Worm (Caenorhabditis elegans) whole organism, L3 larva: ENCODE measurements around the gene exp-1.

Source experiments
- R02D3.7 ChIP-seq: fragments of 150-350 bp; optimal IDR thresholded peaks from 2 replicates; lab custom pipeline; 2014; ENCODE audit warnings: missing biosample characterization, missing genetic modification characterization
- aly-2 ChIP-seq: fragments of 150-350 bp; optimal IDR thresholded peaks from 2 replicates; lab custom pipeline; 2014; ENCODE audit warnings: missing biosample characterization, missing genetic modification characterization
- ceh-16 ChIP-seq: sonication (generic microtip); optimal IDR thresholded peaks from 2 replicates; lab custom pipeline; 2017; ENCODE audit warnings: missing biosample characterization, missing genetic modification characterization
- ceh-82 ChIP-seq: fragments of 150-350 bp; optimal IDR thresholded peaks from 2 replicates; lab custom pipeline; 2014; ENCODE audit warnings: missing biosample characterization, missing genetic modification characterization
- daf-12 ChIP-seq: fragments of 150-350 bp; optimal IDR thresholded peaks from 2 replicates; lab custom pipeline; 2014; ENCODE audit warnings: missing biosample characterization, missing genetic modification reagents, missing genetic modification characterization
- egl-5 ChIP-seq: fragments of 150-350 bp; optimal IDR thresholded peaks from 2 replicates; lab custom pipeline; 2017; ENCODE audit warnings: missing biosample characterization, missing genetic modification reagents, missing genetic modification characterization, inconsistent platforms
- elt-1 ChIP-seq: fragments of 150-350 bp; optimal IDR thresholded peaks from 2 replicates; lab custom pipeline; 2014; ENCODE audit warnings: missing biosample characterization, missing genetic modification characterization
- elt-2 ChIP-seq: sonication (generic microtip); optimal IDR thresholded peaks from 2 replicates; lab custom pipeline; 2016; ENCODE audit warnings: missing genetic modification reagents, mild to moderate bottlenecking, missing genetic modification characterization, missing compliant biosample characterization
- elt-3 ChIP-seq, 3 experiments: fragments of 150-350 bp in 1 of 3; sonication (generic microtip) in 2 of 3; optimal IDR thresholded peaks; 2 replicates in 2 of 3; 4 replicates in 1 of 3; lab custom pipeline; 2014 to 2017; ENCODE audit warnings: missing biosample characterization in 3 of 3, missing genetic modification characterization in 3 of 3
- eor-1 ChIP-seq, 2 experiments: fragments of 150-350 bp; optimal IDR thresholded peaks; 2 replicates each; lab custom pipeline; 2014 to 2018; ENCODE audit warnings: missing biosample characterization in 2 of 2, missing genetic modification characterization in 2 of 2
- fkh-10 ChIP-seq: sonication (generic microtip); optimal IDR thresholded peaks from 2 replicates; lab custom pipeline; 2017; ENCODE audit warnings: missing biosample characterization, missing genetic modification reagents, missing genetic modification characterization
- fkh-2 ChIP-seq: fragments of 150-350 bp; optimal IDR thresholded peaks from 2 replicates; lab custom pipeline; 2014; ENCODE audit warnings: missing biosample characterization, missing genetic modification reagents, missing genetic modification characterization
- fos-1 ChIP-seq: fragments of 150-350 bp; optimal IDR thresholded peaks from 2 replicates; lab custom pipeline; 2014; ENCODE audit warnings: missing biosample characterization, missing genetic modification characterization
- hmg-11 ChIP-seq: sonication (generic microtip); optimal IDR thresholded peaks from 2 replicates; lab custom pipeline; 2016; ENCODE audit warnings: missing genetic modification characterization, missing compliant biosample characterization
- jun-1 ChIP-seq: fragments of 150-350 bp; optimal IDR thresholded peaks from 2 replicates; lab custom pipeline; 2014; ENCODE audit warnings: missing biosample characterization, missing genetic modification reagents, missing genetic modification characterization
- lin-15B ChIP-seq: fragments of 150-350 bp; optimal IDR thresholded peaks from 2 replicates; lab custom pipeline; 2014; ENCODE audit warnings: missing biosample characterization, missing genetic modification characterization
- lin-39 ChIP-seq: fragments of 150-350 bp; optimal IDR thresholded peaks from 2 replicates; lab custom pipeline; 2018; ENCODE audit warnings: missing biosample characterization, missing genetic modification reagents, missing genetic modification characterization
- lsy-12 ChIP-seq: sonication (generic microtip); optimal IDR thresholded peaks from 2 replicates; lab custom pipeline; 2016; ENCODE audit warnings: mild to moderate bottlenecking, missing genetic modification characterization, missing compliant biosample characterization
- mml-1 ChIP-seq: fragments of 150-350 bp; sonication (generic microtip); optimal IDR thresholded peaks from 3 replicates; lab custom pipeline; 2014; ENCODE audit warnings: missing biosample characterization, missing genetic modification characterization
- nfya-1 ChIP-seq: sonication (generic microtip); optimal IDR thresholded peaks from 2 replicates; lab custom pipeline; 2017; ENCODE audit warnings: missing genetic modification characterization, mild to moderate bottlenecking, missing compliant biosample characterization, antibody characterized with exemption, moderate library complexity; ENCODE audit not compliant: insufficient read depth
- nhr-11 ChIP-seq: fragments of 150-350 bp; optimal IDR thresholded peaks from 2 replicates; lab custom pipeline; 2014; ENCODE audit warnings: missing biosample characterization, missing genetic modification characterization
- nhr-12 ChIP-seq: fragments of 150-350 bp; optimal IDR thresholded peaks from 2 replicates; lab custom pipeline; 2014; ENCODE audit warnings: missing biosample characterization, missing genetic modification characterization
- nhr-237 ChIP-seq: fragments of 150-350 bp; optimal IDR thresholded peaks from 2 replicates; lab custom pipeline; 2014; ENCODE audit warnings: missing biosample characterization, missing genetic modification characterization
- nhr-25 ChIP-seq: sonication (generic microtip); optimal IDR thresholded peaks from 2 replicates; lab custom pipeline; 2017; ENCODE audit warnings: missing biosample characterization, missing genetic modification characterization
- nhr-28 ChIP-seq: fragments of 150-350 bp; optimal IDR thresholded peaks from 2 replicates; lab custom pipeline; 2014; ENCODE audit warnings: missing biosample characterization, missing genetic modification characterization
- nhr-43 ChIP-seq: sonication (generic microtip); optimal IDR thresholded peaks from 2 replicates; lab custom pipeline; 2016; ENCODE audit warnings: mild to moderate bottlenecking, missing genetic modification characterization, missing compliant biosample characterization; ENCODE audit not compliant: poor library complexity, severe bottlenecking
- nhr-67 ChIP-seq: fragments of 150-350 bp; optimal IDR thresholded peaks from 2 replicates; lab custom pipeline; 2014; ENCODE audit warnings: missing biosample characterization, missing genetic modification characterization
- pha-4 ChIP-seq: fragments of 150-350 bp; optimal IDR thresholded peaks from 2 replicates; lab custom pipeline; 2014; ENCODE audit warnings: missing biosample characterization, missing genetic modification reagents, missing genetic modification characterization
- pqm-1 ChIP-seq: fragments of 150-350 bp; optimal IDR thresholded peaks from 2 replicates; lab custom pipeline; 2017; ENCODE audit warnings: missing biosample characterization, missing genetic modification characterization, inconsistent platforms
- snpc-4 ChIP-seq: fragments of 150-350 bp; optimal IDR thresholded peaks from 2 replicates; lab custom pipeline; 2014; ENCODE audit warnings: missing biosample characterization, missing genetic modification characterization
- unc-39 ChIP-seq: sonication (generic microtip); optimal IDR thresholded peaks from 4 replicates; lab custom pipeline; 2017; ENCODE audit warnings: missing biosample characterization, missing genetic modification characterization
- zag-1 ChIP-seq: fragments of 150-350 bp; optimal IDR thresholded peaks from 2 replicates; lab custom pipeline; 2014; ENCODE audit warnings: missing biosample characterization, missing genetic modification characterization
- ztf-11 ChIP-seq: fragments of 150-350 bp; optimal IDR thresholded peaks from 2 replicates; lab custom pipeline; 2014; ENCODE audit warnings: missing biosample characterization, missing genetic modification characterization
- ztf-4 ChIP-seq: fragments of 150-350 bp; optimal IDR thresholded peaks from 2 replicates; lab custom pipeline; 2014; ENCODE audit warnings: missing biosample characterization, missing genetic modification characterization

exp-1 gene

DNA sequence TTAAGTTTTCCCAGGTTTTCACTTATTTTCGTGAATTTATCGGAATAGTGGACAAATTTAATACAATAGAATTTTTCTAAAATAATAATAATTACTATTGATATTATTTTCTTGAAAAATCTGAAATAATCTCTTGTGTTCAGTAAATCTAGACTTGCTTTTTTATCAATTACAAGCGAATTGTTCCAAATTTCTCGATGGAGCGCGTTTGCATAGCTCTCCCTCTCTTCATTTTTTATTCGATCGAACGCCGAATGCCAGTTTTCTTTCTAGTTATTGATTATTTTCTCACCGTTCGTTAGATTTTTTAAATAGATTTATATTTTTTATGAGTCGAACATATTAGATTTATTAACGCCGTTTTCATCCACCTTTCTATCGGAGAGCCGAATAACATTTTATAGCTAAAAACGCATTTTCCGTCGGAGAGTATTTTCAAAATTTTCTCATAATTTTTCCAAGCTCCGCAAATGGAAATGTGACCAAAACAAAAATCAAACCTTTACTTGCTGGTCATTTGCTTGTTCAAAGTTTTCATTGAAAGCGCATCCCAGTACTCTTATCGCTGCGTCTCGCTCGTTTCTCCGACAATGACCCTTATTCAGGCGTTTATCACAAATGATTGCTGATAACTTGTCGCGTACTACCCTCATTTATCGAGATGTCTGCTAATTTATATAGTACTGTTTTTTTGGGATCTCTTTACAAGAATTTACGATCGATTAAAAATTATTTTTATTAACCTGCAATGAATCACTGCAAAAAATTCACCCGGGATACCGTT is 38.1 kb downstream of the exp-1 start:
- peak; percentile 74 for TF ChIP-seq elt-2 (tag; lab: Kevin White, UChicago)
- no peak for TF ChIP-seq elt-1 (tag; lab: Kevin White, UChicago)
- TF ChIP-seq eor-1 (tag; optimal IDR thresholded peaks at IDR 0.05; lab: Kevin White, UChicago): no peak
- TF ChIP-seq ztf-11 (tag; lab: Kevin White, UChicago): no peak
- no peak for TF ChIP-seq nhr-237 (tag; lab: Kevin White, UChicago)
- TF ChIP-seq ztf-4 (tag; lab: Kevin White, UChicago): no peak
- peak; percentile 40 for TF ChIP-seq snpc-4
- TF ChIP-seq nhr-67 (tag; lab: Kevin White, UChicago): no peak
- TF ChIP-seq mml-1: no peak
- TF ChIP-seq fkh-10: no peak
- no peak for TF ChIP-seq lin-39
- peak; percentile 4 for TF ChIP-seq nfya-1 (tag; lab: Kevin White, UChicago)
- no peak for TF ChIP-seq unc-39 (tag; lab: Kevin White, UChicago)
- no peak for TF ChIP-seq elt-3 (tag; optimal IDR thresholded peaks at IDR 0.05; lab: Kevin White, UChicago)
- TF ChIP-seq pqm-1 (tag; lab: Kevin White, UChicago): peak; percentile 66
- no peak for TF ChIP-seq nhr-25 (tag; lab: Kevin White, UChicago)
- TF ChIP-seq lin-15B (tag; lab: Kevin White, UChicago): peak; percentile 14
- peak; percentile 50 for TF ChIP-seq pha-4
- TF ChIP-seq hmg-11 (tag; lab: Kevin White, UChicago): no peak
- no peak for TF ChIP-seq R02D3.7 (tag; lab: Kevin White, UChicago)
- no peak for TF ChIP-seq nhr-12 (tag; lab: Kevin White, UChicago)
- no peak for TF ChIP-seq fkh-2 (tag; lab: Kevin White, UChicago)
- no peak for TF ChIP-seq nhr-11 (tag; lab: Kevin White, UChicago)
- no peak for TF ChIP-seq ceh-82 (tag; lab: Kevin White, UChicago)

ce11 chrII:6120548-6120947 is 40.3 kb downstream of the exp-1 start:
- TF ChIP-seq nfya-1 (tag; lab: Kevin White, UChicago): no peak
- no peak for TF ChIP-seq elt-2 (tag; lab: Kevin White, UChicago)
- TF ChIP-seq nhr-28 (tag; lab: Kevin White, UChicago): no peak
- TF ChIP-seq nhr-67 (tag; lab: Kevin White, UChicago): no peak
- no peak for TF ChIP-seq hmg-11 (tag; lab: Kevin White, UChicago)
- no peak for TF ChIP-seq zag-1
- TF ChIP-seq egl-5 (tag; lab: Kevin White, UChicago): no peak
- TF ChIP-seq, all 47 proteins: peak for 0

- TF ChIP-seq zag-1: no peak
- TF ChIP-seq eor-1 (tag; optimal IDR thresholded peaks at IDR 0.05; lab: Kevin White, UChicago): no peak
- no peak for TF ChIP-seq fos-1
- no peak for TF ChIP-seq elt-2 (tag; lab: Kevin White, UChicago)
- TF ChIP-seq elt-3 (tag; optimal IDR thresholded peaks at IDR 0.05; lab: Kevin White, UChicago): no peak
- TF ChIP-seq aly-2 (tag; lab: Kevin White, UChicago): no peak
- no peak for TF ChIP-seq ztf-4 (tag; lab: Kevin White, UChicago)
- no peak for TF ChIP-seq ceh-16
- TF ChIP-seq daf-12 (tag; lab: Kevin White, UChicago): no peak
- TF ChIP-seq jun-1 (tag; lab: Kevin White, UChicago): no peak
- TF ChIP-seq mml-1: no peak
These were observed 42.7 kb downstream of the exp-1 start, which contains the start of gene C29H12.6 for ce11 chrII:6118163-6118562. Gene C29H12.6 (minus strand): TSS chrII:6118263.

DNA sequence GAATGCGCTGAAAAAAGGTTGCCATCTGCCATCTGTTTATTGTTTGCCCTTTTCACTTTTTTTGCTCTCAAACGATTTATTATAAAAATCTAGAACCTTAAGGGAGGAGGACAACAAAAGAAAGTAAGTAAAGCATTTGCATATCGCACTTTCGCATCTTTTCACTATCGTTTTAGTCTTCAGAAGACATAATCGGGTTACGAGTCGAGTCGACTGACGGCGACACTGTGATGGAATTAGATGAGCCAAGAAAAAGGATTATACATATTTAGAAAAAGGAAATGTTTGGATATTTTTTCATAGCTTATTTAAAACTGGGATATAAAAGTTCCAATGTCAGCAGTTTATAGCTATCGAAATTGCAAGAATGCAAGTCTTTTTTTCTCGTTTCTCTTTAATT is 44.2 kb downstream of the exp-1 start:
- TF ChIP-seq snpc-4: no peak
- TF ChIP-seq pha-4: no peak
- TF ChIP-seq egl-5 (tag; lab: Kevin White, UChicago): no peak
- TF ChIP-seq lsy-12 (tag; lab: Kevin White, UChicago): no peak
- TF ChIP-seq R02D3.7 (tag; lab: Kevin White, UChicago): no peak
- TF ChIP-seq elt-2 (tag; lab: Kevin White, UChicago): no peak
- TF ChIP-seq nfya-1 (tag; lab: Kevin White, UChicago): no peak
- no peak for TF ChIP-seq nhr-11 (tag; lab: Kevin White, UChicago)
- no peak for TF ChIP-seq ceh-16
- TF ChIP-seq ztf-11 (tag; lab: Kevin White, UChicago): no peak
- no peak for TF ChIP-seq nhr-43 (tag; lab: Kevin White, UChicago)
